Worm (Caenorhabditis elegans) whole organism, L4/young adult: Measurements from ENCODE around the gene ule-2.

ENCODE experiments used
- W03F9.2 ChIP-seq: fragments of 150-350 bp; optimal IDR thresholded peaks from 2 replicates; lab custom pipeline; 2014; ENCODE audit warnings: missing biosample characterization, missing genetic modification characterization
- dao-5 ChIP-seq: sonication (generic microtip); optimal IDR thresholded peaks from 2 replicates; lab custom pipeline; 2016; ENCODE audit warnings: missing genotype, missing genetic modification characterization, moderate library complexity, missing compliant biosample characterization
- him-1 ChIP-seq: sonication (generic microtip); optimal IDR thresholded peaks from 2 replicates; lab custom pipeline; 2016; ENCODE audit warnings: missing genotype, missing genetic modification reagents, missing genetic modification characterization, missing compliant biosample characterization

- TF ChIP-seq him-1 (tag; lab: Kevin White, UChicago) = no peak
- no peak for TF ChIP-seq W03F9.2 (tag; lab: Kevin White, UChicago)
- no peak for TF ChIP-seq dao-5 (tag; lab: Kevin White, UChicago)
These were observed 40.9 kb downstream of the ule-2 start for ce11 chrIV:14675789-14676188.
